Fruit fly (Drosophila melanogaster) whole organism, prepupa: Measurements from ENCODE around the gene Gld2.

ENCODE experiments used
- Blimp-1 ChIP-seq: fragments of 200-800 bp; sonication (Bioruptor generic); optimal IDR thresholded peaks from 3 replicates; lab custom pipeline; 2017; ENCODE audit warnings: missing biosample characterization, missing genetic modification characterization, mild to moderate bottlenecking, moderate library complexity, missing genetic modification reagents
- CG10631 ChIP-seq: fragments of 200-800 bp; sonication (Bioruptor generic); optimal IDR thresholded peaks from 2 replicates; lab custom pipeline; 2016; ENCODE audit warnings: missing biosample characterization, missing genetic modification characterization
- CG11762 ChIP-seq: fragments of 200-800 bp; sonication (Bioruptor generic); optimal IDR thresholded peaks from 3 replicates; lab custom pipeline; 2016; ENCODE audit warnings: missing biosample characterization, missing genetic modification characterization; ENCODE audit not compliant: insufficient read depth
- CG11902 ChIP-seq: fragments of 200-800 bp; sonication (Bioruptor generic); optimal IDR thresholded peaks from 3 replicates; lab custom pipeline; 2016; ENCODE audit warnings: missing biosample characterization, missing genetic modification characterization
- CG15336 ChIP-seq: fragments of 200-800 bp; sonication (Bioruptor generic); IDR thresholded peaks from 2 replicates; pipeline ENCODE4 v1.3.6; 2022; ENCODE audit warnings: missing biosample characterization, missing genetic modification characterization
- CG1621 ChIP-seq: fragments of 200-800 bp; sonication (Bioruptor generic); optimal IDR thresholded peaks from 3 replicates; lab custom pipeline; 2018; ENCODE audit warnings: missing biosample characterization, mild to moderate bottlenecking, missing genetic modification characterization
- CG16779 ChIP-seq: fragments of 200-800 bp; sonication (Bioruptor generic); optimal IDR thresholded peaks from 3 replicates; lab custom pipeline; 2017; ENCODE audit warnings: missing biosample characterization, mild to moderate bottlenecking, missing genetic modification characterization
- CG3032 ChIP-seq: fragments of 200-800 bp; optimal IDR thresholded peaks from 2 replicates; lab custom pipeline; 2019; ENCODE audit warnings: missing biosample characterization, mild to moderate bottlenecking, missing genetic modification characterization, moderate library complexity
- CG31627 ChIP-seq: fragments of 200-800 bp; sonication (Bioruptor generic); optimal IDR thresholded peaks from 3 replicates; lab custom pipeline; 2016; ENCODE audit warnings: missing biosample characterization, missing genetic modification characterization
- CG3919 ChIP-seq: fragments of 200-800 bp; sonication (Bioruptor generic); optimal IDR thresholded peaks from 3 replicates; lab custom pipeline; 2016; ENCODE audit warnings: missing biosample characterization, missing genetic modification characterization
- CG4318 ChIP-seq: fragments of 200-800 bp; sonication (Bioruptor generic); optimal IDR thresholded peaks from 3 replicates; lab custom pipeline; 2017; ENCODE audit warnings: missing biosample characterization, mild to moderate bottlenecking, missing genetic modification characterization
- CG6276 ChIP-seq: fragments of 200-800 bp; sonication (Bioruptor generic); optimal IDR thresholded peaks from 2 replicates; lab custom pipeline; 2017; ENCODE audit warnings: missing biosample characterization, mild to moderate bottlenecking, missing genetic modification characterization
- CG6792 ChIP-seq: fragments of 200-800 bp; sonication (Bioruptor generic); optimal IDR thresholded peaks from 3 replicates; lab custom pipeline; 2016; ENCODE audit warnings: missing biosample characterization, missing genetic modification characterization
- CG6854 ChIP-seq: fragments of 200-800 bp; sonication (Bioruptor generic); optimal IDR thresholded peaks from 2 replicates; lab custom pipeline; 2017; ENCODE audit warnings: missing biosample characterization, mild to moderate bottlenecking, missing genetic modification characterization
- CG8119 ChIP-seq: fragments of 200-800 bp; sonication (Bioruptor generic); IDR thresholded peaks from 3 replicates; pipeline ENCODE4 v1.3.6; 2022; ENCODE audit warnings: missing biosample characterization, missing genetic modification characterization
- CG8319 ChIP-seq: fragments of 200-800 bp; sonication (Bioruptor generic); optimal IDR thresholded peaks from 3 replicates; lab custom pipeline; 2016; ENCODE audit warnings: missing biosample characterization, missing genetic modification characterization
- CG8632 ChIP-seq: fragments of 200-800 bp; sonication (Bioruptor generic); optimal IDR thresholded peaks from 3 replicates; lab custom pipeline; 2016; ENCODE audit warnings: missing biosample characterization, missing genetic modification characterization
- CG9139 ChIP-seq: fragments of 200-800 bp; sonication (Bioruptor generic); optimal IDR thresholded peaks from 3 replicates; lab custom pipeline; 2017; ENCODE audit warnings: missing biosample characterization, mild to moderate bottlenecking, missing genetic modification characterization
- Eip78C ChIP-seq: fragments of 200-800 bp; sonication (Bioruptor generic); peaks from one replicate; lab custom pipeline; 2016; ENCODE audit warnings: missing biosample characterization, missing genetic modification characterization
- Eip93F ChIP-seq: fragments of 200-800 bp; sonication (Bioruptor generic); optimal IDR thresholded peaks from 2 replicates; lab custom pipeline; 2016; ENCODE audit warnings: missing biosample characterization, mild to moderate bottlenecking, missing genetic modification characterization
- Ets21C ChIP-seq: fragments of 200-800 bp; sonication (Bioruptor generic); optimal IDR thresholded peaks from 3 replicates; lab custom pipeline; 2016; ENCODE audit warnings: missing biosample characterization, missing genetic modification characterization
- Ets96B ChIP-seq: fragments of 200-800 bp; optimal IDR thresholded peaks from 2 replicates; lab custom pipeline; 2019; ENCODE audit warnings: missing biosample characterization, mild to moderate bottlenecking, missing genetic modification characterization, moderate library complexity
- Hr38 ChIP-seq: sonication (Bioruptor generic); optimal IDR thresholded peaks from 2 replicates; lab custom pipeline; 2016; ENCODE audit warnings: missing biosample characterization, missing genetic modification characterization
- Hr39 ChIP-seq: fragments of 200-800 bp; sonication (Bioruptor generic); optimal IDR thresholded peaks from 2 replicates; lab custom pipeline; 2016; ENCODE audit warnings: missing biosample characterization, missing genetic modification characterization
- Lpt ChIP-seq: fragments of 200-800 bp; sonication (Bioruptor generic); optimal IDR thresholded peaks from 3 replicates; lab custom pipeline; 2016; ENCODE audit warnings: missing biosample characterization, missing genetic modification characterization
- Met ChIP-seq: fragments of 200-800 bp; sonication (Bioruptor generic); optimal IDR thresholded peaks from 3 replicates; lab custom pipeline; 2016; ENCODE audit warnings: missing biosample characterization, missing genetic modification characterization
- Sox102F ChIP-seq: fragments of 200-800 bp; sonication (Bioruptor generic); optimal IDR thresholded peaks from 2 replicates; lab custom pipeline; 2016; ENCODE audit warnings: missing biosample characterization, mild to moderate bottlenecking, missing genetic modification characterization
- Sox14 ChIP-seq: fragments of 200-800 bp; sonication (Bioruptor generic); optimal IDR thresholded peaks from 3 replicates; lab custom pipeline; 2016; ENCODE audit warnings: missing biosample characterization, missing genetic modification characterization
- achi ChIP-seq: fragments of 200-800 bp; sonication (Bioruptor generic); optimal IDR thresholded peaks from 3 replicates; lab custom pipeline; 2016; ENCODE audit warnings: missing biosample characterization, missing genetic modification characterization
- acj6 ChIP-seq: fragments of 200-800 bp; sonication (Bioruptor generic); optimal IDR thresholded peaks from 3 replicates; lab custom pipeline; 2016; ENCODE audit warnings: missing biosample characterization, missing genetic modification characterization
- dac ChIP-seq: fragments of 200-800 bp; sonication (Bioruptor generic); optimal IDR thresholded peaks from 2 replicates; lab custom pipeline; 2017; ENCODE audit warnings: missing biosample characterization, mild to moderate bottlenecking, missing genetic modification characterization
- dsx ChIP-seq: fragments of 200-800 bp; optimal IDR thresholded peaks from 3 replicates; lab custom pipeline; 2019; ENCODE audit warnings: missing biosample characterization, mild to moderate bottlenecking, missing genetic modification characterization, moderate library complexity; ENCODE audit not compliant: poor library complexity, severe bottlenecking
- eg ChIP-seq: fragments of 200-800 bp; sonication (Bioruptor generic); IDR thresholded peaks from 3 replicates; pipeline ENCODE4 v1.3.6; 2022; ENCODE audit warnings: missing biosample characterization, missing genetic modification characterization
- esn ChIP-seq: fragments of 200-800 bp; sonication (Bioruptor generic); optimal IDR thresholded peaks from 2 replicates; lab custom pipeline; 2016; ENCODE audit warnings: missing biosample characterization, mild to moderate bottlenecking, missing genetic modification characterization, moderate library complexity
- fd59A ChIP-seq: fragments of 200-800 bp; sonication (Bioruptor generic); optimal IDR thresholded peaks from 2 replicates; lab custom pipeline; 2017; ENCODE audit warnings: missing biosample characterization, mild to moderate bottlenecking, missing genetic modification characterization, missing genetic modification reagents
- fd85E ChIP-seq: fragments of 200-800 bp; sonication (Bioruptor generic); optimal IDR thresholded peaks from 3 replicates; lab custom pipeline; 2016; ENCODE audit warnings: missing biosample characterization, missing genetic modification characterization
- lz ChIP-seq: fragments of 200-800 bp; sonication (Bioruptor generic); optimal IDR thresholded peaks from 3 replicates; lab custom pipeline; 2016; ENCODE audit warnings: missing biosample characterization, missing genetic modification characterization
- pdm3 ChIP-seq: fragments of 200-800 bp; sonication (Bioruptor generic); optimal IDR thresholded peaks from 3 replicates; lab custom pipeline; 2016; ENCODE audit warnings: missing biosample characterization, missing genetic modification characterization
- salr ChIP-seq, 2 experiments: fragments of 200-800 bp; sonication (Bioruptor generic); optimal IDR thresholded peaks; 3 replicates each; lab custom pipeline; 2016 to 2018; ENCODE audit warnings: missing biosample characterization in 2 of 2, missing genetic modification characterization in 2 of 2, mild to moderate bottlenecking in 1 of 2
- spab ChIP-seq: fragments of 200-800 bp; sonication (Bioruptor generic); optimal IDR thresholded peaks from 2 replicates; lab custom pipeline; 2017; ENCODE audit warnings: missing biosample characterization, mild to moderate bottlenecking, missing genetic modification characterization, missing genetic modification reagents
- ss ChIP-seq, 2 experiments: fragments of 200-800 bp; sonication (Bioruptor generic); optimal IDR thresholded peaks; 2 replicates in 1 of 2; 3 replicates in 1 of 2; lab custom pipeline; 2017 to 2018; ENCODE audit warnings: mild to moderate bottlenecking in 2 of 2, missing biosample characterization in 2 of 2, missing genetic modification characterization in 2 of 2, moderate library complexity in 1 of 2
- svp ChIP-seq: fragments of 200-800 bp; sonication (Bioruptor generic); peaks from one replicate; lab custom pipeline; 2016; ENCODE audit warnings: missing biosample characterization, missing genetic modification characterization
- topi ChIP-seq: fragments of 200-800 bp; sonication (Bioruptor generic); optimal IDR thresholded peaks from 3 replicates; lab custom pipeline; 2016; ENCODE audit warnings: missing biosample characterization, missing genetic modification characterization
- vri ChIP-seq: fragments of 200-800 bp; sonication (Bioruptor generic); optimal IDR thresholded peaks from 3 replicates; lab custom pipeline; 2016; ENCODE audit warnings: missing biosample characterization, mild to moderate bottlenecking, missing genetic modification characterization

The Gld2 gene

dm6 chr3R:22185676-22186075, 25.9 kb upstream of the Gld2 start (continued):
- TF ChIP-seq CG3032 (tag; lab: Kevin White, UChicago): peak; percentile 76
- peak; percentile 52 for TF ChIP-seq CG6276 (GFP tag; lab: Kevin White, UChicago)
- peak; percentile 49 for TF ChIP-seq lz
- TF ChIP-seq esn (GFP tag; lab: Kevin White, UChicago): peak; percentile 56
- peak; percentile 32 for TF ChIP-seq Ets21C (GFP tag; lab: Kevin White, UChicago)
- peak; percentile 47 to 61 for TF ChIP-seq ss (GFP tag; optimal IDR thresholded peaks at IDR 0.05; lab: Kevin White, UChicago)
- TF ChIP-seq Sox14 (GFP tag; lab: Kevin White, UChicago): peak; percentile 44
- TF ChIP-seq achi (GFP tag; lab: Kevin White, UChicago): peak; percentile 68
- peak; percentile 72; the same call in 2 of the 3 replicates for TF ChIP-seq eg (GFP tag; lab: Robert Waterston, UW)
- no peak for TF ChIP-seq CG6854 (GFP tag; lab: Kevin White, UChicago)
- TF ChIP-seq Ets96B (tag; lab: Kevin White, UChicago): peak; percentile 84
- TF ChIP-seq CG3919 (GFP tag; lab: Kevin White, UChicago): peak; percentile 69
- peak; percentile 24 for TF ChIP-seq vri
- peak; percentile 46 for TF ChIP-seq svp (GFP tag; lab: Kevin White, UChicago)
- peak; percentile 75 for TF ChIP-seq acj6 (GFP tag; lab: Kevin White, UChicago)
- TF ChIP-seq pdm3 (GFP tag; lab: Kevin White, UChicago): peak; percentile 67
- TF ChIP-seq CG15336 (GFP tag; lab: Robert Waterston, UW): peak; percentile 72
- TF ChIP-seq CG11902 (GFP tag; lab: Kevin White, UChicago): no peak

- TF ChIP-seq Eip78C (GFP tag; lab: Kevin White, UChicago) (peak; percentile 53), CG10631 (peak; percentile 3), salr (GFP tag; optimal IDR thresholded peaks at IDR 0.05; lab: Kevin White, UChicago) (no peak), Met (peak; percentile 10), Ets96B (tag; lab: Kevin White, UChicago) (peak; percentile 21), CG8632 (no peak), pdm3 (GFP tag; lab: Kevin White, UChicago) (peak; percentile 14)
- TF ChIP-seq, all 60 proteins: peak for 5
Observed at dm6 chr3R:22187852-22188251, 23.8 kb upstream of the Gld2 start.

dm6 chr3R:22193517-22193916, 18.1 kb upstream of the Gld2 start:
- TF ChIP-seq Sox102F (GFP tag; lab: Kevin White, UChicago) (peak; percentile 92), Hr38 (GFP tag; lab: Kevin White, UChicago) (no peak), achi (GFP tag; lab: Kevin White, UChicago) (peak; percentile 83), Hr39 (GFP tag; lab: Kevin White, UChicago) (peak; percentile 90), salr (GFP tag; optimal IDR thresholded peaks at IDR 0.05; lab: Kevin White, UChicago) (peak; percentile 42 to 69), Ets21C (GFP tag; lab: Kevin White, UChicago) (peak; percentile 81), CG11762 (GFP tag; lab: Kevin White, UChicago) (peak; percentile 79), CG6792 (peak; percentile 87), Sox14 (GFP tag; lab: Kevin White, UChicago) (peak; percentile 84), fd59A (GFP tag; lab: Kevin White, UChicago) (peak; percentile 81), CG6854 (GFP tag; lab: Kevin White, UChicago) (peak; percentile 55), dac (GFP tag; lab: Kevin White, UChicago) (no peak), dsx (GFP tag; lab: Kevin White, UChicago) (peak; percentile 74), svp (GFP tag; lab: Kevin White, UChicago) (peak; percentile 95), CG4318 (no peak), topi (peak; percentile 91), CG9139 (GFP tag; lab: Kevin White, UChicago) (peak; percentile 61), CG8632 (peak; percentile 83), Lpt (GFP tag; lab: Kevin White, UChicago) (peak; percentile 0), ss (GFP tag; optimal IDR thresholded peaks at IDR 0.05; lab: Kevin White, UChicago) (peak; percentile 45 to 75), spab (GFP tag; lab: Kevin White, UChicago) (peak; percentile 86), Met (peak; percentile 94), CG31627 (GFP tag; lab: Kevin White, UChicago) (peak; percentile 89), pdm3 (GFP tag; lab: Kevin White, UChicago) (peak; percentile 85), vri (peak; percentile 89), CG1621 (tag; lab: Kevin White, UChicago) (peak; percentile 61), CG8119 (no peak), Blimp-1 (GFP tag; lab: Kevin White, UChicago) (peak; percentile 61), lz (peak; percentile 90), Eip78C (GFP tag; lab: Kevin White, UChicago) (peak; percentile 98), Eip93F (peak; percentile 76), CG15336 (GFP tag; lab: Robert Waterston, UW) (0 out of 2 replicates have a peak, but pooled peaks have one; percentile 20), CG16779 (tag; lab: Kevin White, UChicago) (no peak), CG3919 (GFP tag; lab: Kevin White, UChicago) (peak; percentile 87), esn (GFP tag; lab: Kevin White, UChicago) (peak; percentile 94), fd85E (GFP tag; lab: Kevin White, UChicago) (peak; percentile 68), CG3032 (tag; lab: Kevin White, UChicago) (peak; percentile 72), CG8319 (peak; percentile 80)
